Worm (Caenorhabditis elegans): Measurements from ENCODE around the gene C05E4.12.

DNA sequence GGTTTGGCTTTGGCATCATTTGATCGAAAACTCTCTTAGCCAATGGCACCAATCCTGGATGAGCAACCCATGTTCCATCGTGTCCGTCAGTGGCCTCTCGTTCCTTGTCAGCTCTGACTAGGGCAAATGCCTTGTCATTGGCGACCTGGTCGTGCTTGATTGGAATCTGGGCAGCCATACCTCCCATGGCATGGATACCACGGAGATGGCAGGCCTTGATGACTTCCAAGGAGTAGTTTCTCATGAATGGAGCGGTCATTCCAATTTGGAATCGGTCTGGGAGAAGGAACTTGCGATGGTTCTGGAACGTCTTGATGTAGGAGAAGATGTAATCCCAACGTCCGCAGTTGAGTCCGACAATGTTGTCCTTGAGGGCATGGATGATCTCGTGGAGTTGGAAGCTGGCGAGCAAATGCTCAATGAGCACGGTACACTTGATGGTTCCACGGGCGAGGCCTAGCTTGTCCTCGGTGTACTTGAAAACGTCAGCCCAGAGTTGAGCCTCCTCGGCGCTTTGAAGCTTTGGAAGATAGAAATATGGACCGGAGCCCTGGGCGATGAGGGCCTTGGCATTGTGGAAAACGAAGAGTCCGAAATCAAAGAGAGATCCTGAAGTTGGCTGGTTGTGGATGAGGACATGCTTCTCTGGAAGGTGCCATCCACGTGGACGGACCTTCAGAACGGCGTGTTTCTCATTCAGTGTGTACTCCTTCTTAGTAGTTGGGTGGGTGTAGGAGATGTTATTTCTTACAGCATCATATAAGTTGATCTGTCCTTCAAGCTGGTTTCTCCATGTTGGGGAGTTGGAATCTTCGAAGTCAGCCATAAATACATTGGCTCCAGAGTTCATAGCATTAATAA is 36.6 kb downstream of the C05E4.12 start:
- no peak for TF ChIP-seq aly-1 (tag; optimal IDR thresholded peaks at IDR 0.05)
- no peak for TF ChIP-seq hmg-4 (GFP tag; optimal IDR thresholded peaks at IDR 0.05)
- TF ChIP-seq pes-1 (GFP tag; IDR thresholded peaks at IDR 0.05), result no peak
- TF ChIP-seq ama-1 (optimal IDR thresholded peaks at IDR 0.05), result no peak
- no peak for TF ChIP-seq flt-1 (GFP tag; IDR thresholded peaks at IDR 0.05)
- no peak for TF ChIP-seq tbx-37 (GFP tag; conservative IDR thresholded peaks at IDR 0.05)
- no peak for TF ChIP-seq scrt-1 (GFP tag; IDR thresholded peaks at IDR 0.05)
- TF ChIP-seq ets-7 (tag; optimal IDR thresholded peaks at IDR 0.05), result no peak
- no peak for TF ChIP-seq B0310.2 (tag; optimal IDR thresholded peaks at IDR 0.05)
- TF ChIP-seq tra-4 (tag; optimal IDR thresholded peaks at IDR 0.05), result no peak
- TF ChIP-seq F13C5.2 (tag; optimal IDR thresholded peaks at IDR 0.05), result no peak
- TF ChIP-seq tbx-11 (GFP tag; IDR thresholded peaks at IDR 0.05), result no peak
- TF ChIP-seq sea-1 (GFP tag; conservative IDR thresholded peaks at IDR 0.05), result no peak

Measured in whole organism, early embryonic.